Worm (Caenorhabditis elegans) whole organism, L4 larva: ENCODE data around the gene nhr-128.

ENCODE experiments used
- D1046.2 ChIP-seq: fragments of 200-800 bp; sonication (Bioruptor generic); IDR thresholded peaks from 2 replicates; pipeline ENCODE4 v1.3.6; 2022; ENCODE audit warnings: missing genetic modification characterization, missing compliant biosample characterization
- F37D6.2 ChIP-seq: sonication (generic microtip); optimal IDR thresholded peaks from 2 replicates; lab custom pipeline; 2016; ENCODE audit warnings: mild to moderate bottlenecking, missing genetic modification characterization, missing compliant biosample characterization
- F44E2.7 ChIP-seq: fragments of 200-800 bp; sonication (Bioruptor generic); IDR thresholded peaks from 2 replicates; pipeline ENCODE4 v2.1.2; 2022; ENCODE audit warnings: missing genetic modification characterization, missing compliant biosample characterization
- F49E8.2 ChIP-seq: sonication (generic microtip); optimal IDR thresholded peaks from 2 replicates; lab custom pipeline; 2016; ENCODE audit warnings: missing compliant biosample characterization, mild to moderate bottlenecking, missing genetic modification characterization, borderline replicate concordance
- R02D3.7 ChIP-seq: fragments of 150-350 bp; sonication (generic microtip); optimal IDR thresholded peaks from 3 replicates; lab custom pipeline; 2014; ENCODE audit warnings: missing biosample characterization, missing genetic modification characterization
- T20F7.1 ChIP-seq: fragments of 200-800 bp; sonication (Bioruptor generic); optimal IDR thresholded peaks from 2 replicates; lab custom pipeline; 2018; ENCODE audit warnings: mild to moderate bottlenecking, missing genetic modification characterization, missing compliant biosample characterization
- T26A8.4 ChIP-seq: fragments of 200-800 bp; sonication (Bioruptor generic); IDR thresholded peaks from 2 replicates; pipeline ENCODE4 v1.3.6; 2022; ENCODE audit warnings: missing genetic modification characterization, missing compliant biosample characterization
- Y48G9A.11 ChIP-seq: fragments of 200-800 bp; sonication (Bioruptor generic); IDR thresholded peaks from 2 replicates; pipeline ENCODE4 v1.3.6; 2022; ENCODE audit warnings: missing genetic modification reagents, missing genetic modification characterization, missing compliant biosample characterization
- Y5F2A.4 ChIP-seq: fragments of 200-800 bp; sonication (Bioruptor generic); optimal IDR thresholded peaks from 2 replicates; lab custom pipeline; 2018; ENCODE audit warnings: mild to moderate bottlenecking, missing genetic modification characterization, missing compliant biosample characterization
- ama-1 ChIP-seq: fragments of 150-350 bp; optimal IDR thresholded peaks from 2 replicates; lab custom pipeline; 2014; ENCODE audit warnings: inconsistent platforms, mixed read lengths
- ceh-20 ChIP-seq: fragments of 200-800 bp; sonication (Bioruptor generic); IDR thresholded peaks from 2 replicates; pipeline ENCODE4 v1.3.6; 2022; ENCODE audit warnings: missing genetic modification reagents, missing genetic modification characterization, missing compliant biosample characterization
- ceh-62 ChIP-seq: sonication (generic microtip); optimal IDR thresholded peaks from 2 replicates; lab custom pipeline; 2017; ENCODE audit warnings: missing biosample characterization, missing genetic modification characterization
- ceh-82 ChIP-seq: sonication (generic microtip); optimal IDR thresholded peaks from 2 replicates; lab custom pipeline; 2017; ENCODE audit warnings: missing biosample characterization, missing genetic modification characterization
- cey-2 ChIP-seq: sonication (generic microtip); optimal IDR thresholded peaks from 3 replicates; lab custom pipeline; 2017; ENCODE audit warnings: missing genetic modification characterization, mild to moderate bottlenecking, missing compliant biosample characterization, antibody characterized with exemption, borderline replicate concordance; ENCODE audit not compliant: insufficient read depth
- daf-12 ChIP-seq: fragments of 150-350 bp; optimal IDR thresholded peaks from 2 replicates; lab custom pipeline; 2014; ENCODE audit warnings: missing biosample characterization, missing genetic modification reagents, missing genetic modification characterization
- daf-16 ChIP-seq, 3 experiments: sonication (generic microtip); optimal IDR thresholded peaks; 2 replicates each; lab custom pipeline; 2016 to 2017; ENCODE audit warnings: missing genetic modification characterization in 3 of 3, missing genetic modification reagents in 3 of 3, mild to moderate bottlenecking in 2 of 3, missing compliant biosample characterization in 2 of 3, missing biosample characterization in 1 of 3, moderate library complexity in 1 of 3
- dmd-6 ChIP-seq: fragments of 200-800 bp; sonication (Bioruptor generic); IDR thresholded peaks from 2 replicates; pipeline ENCODE4 v1.3.6; 2022; ENCODE audit warnings: missing genetic modification reagents, missing genetic modification characterization, missing compliant biosample characterization
- dmd-9 ChIP-seq: fragments of 200-800 bp; sonication (Bioruptor generic); IDR thresholded peaks from 2 replicates; pipeline ENCODE4 v1.3.6; 2022; ENCODE audit warnings: missing genetic modification reagents, missing genetic modification characterization, missing compliant biosample characterization
- dpl-1 ChIP-seq: fragments of 150-350 bp; optimal IDR thresholded peaks from 2 replicates; lab custom pipeline; 2014; ENCODE audit warnings: missing biosample characterization, missing genetic modification reagents, missing genetic modification characterization
- duxl-1 ChIP-seq: sonication (generic microtip); optimal IDR thresholded peaks from 2 replicates; lab custom pipeline; 2016; ENCODE audit warnings: mild to moderate bottlenecking, missing genetic modification characterization, moderate library complexity, missing compliant biosample characterization; ENCODE audit not compliant: poor library complexity
- dve-1 ChIP-seq: sonication (generic microtip); optimal IDR thresholded peaks from 2 replicates; lab custom pipeline; 2017; ENCODE audit warnings: antibody characterized with exemption, mild to moderate bottlenecking, missing genetic modification characterization, missing compliant biosample characterization; ENCODE audit not compliant: insufficient read depth
- egl-43 ChIP-seq: fragments of 200-800 bp; sonication (Bioruptor generic); IDR thresholded peaks from 2 replicates; pipeline ENCODE4 v1.3.6; 2022; ENCODE audit warnings: missing genetic modification reagents, missing genetic modification characterization, missing compliant biosample characterization
- fkh-10 ChIP-seq: fragments of 150-350 bp; optimal IDR thresholded peaks from 2 replicates; lab custom pipeline; 2014; ENCODE audit warnings: missing biosample characterization, missing genetic modification reagents, missing genetic modification characterization
- gei-8 ChIP-seq: fragments of 200-800 bp; sonication (Bioruptor generic); optimal IDR thresholded peaks from 2 replicates; lab custom pipeline; 2018; ENCODE audit warnings: mild to moderate bottlenecking, missing genetic modification characterization, missing compliant biosample characterization
- hif-1 ChIP-seq, 2 experiments: sonication (generic microtip); optimal IDR thresholded peaks; 2 replicates each; lab custom pipeline; 2016 to 2017; ENCODE audit warnings: missing compliant biosample characterization in 2 of 2, missing genetic modification characterization in 2 of 2, missing genetic modification reagents in 2 of 2, missing genotype in 2 of 2, mild to moderate bottlenecking in 1 of 2
- hlh-30 ChIP-seq: sonication (generic microtip); optimal IDR thresholded peaks from 2 replicates; lab custom pipeline; 2017; ENCODE audit warnings: antibody characterized with exemption, mild to moderate bottlenecking, missing genetic modification characterization, missing compliant biosample characterization; ENCODE audit not compliant: insufficient read depth
- lim-7 ChIP-seq: fragments of 200-800 bp; sonication (Bioruptor generic); IDR thresholded peaks from 2 replicates; pipeline ENCODE4 v1.3.6; 2022; ENCODE audit warnings: missing genetic modification characterization, missing compliant biosample characterization
- lin-1 ChIP-seq: fragments of 200-800 bp; sonication (Bioruptor generic); IDR thresholded peaks from 2 replicates; pipeline ENCODE4 v1.3.6; 2022; ENCODE audit warnings: missing genetic modification reagents, missing genetic modification characterization, missing compliant biosample characterization
- lin-13 ChIP-seq: fragments of 150-350 bp; optimal IDR thresholded peaks from 2 replicates; lab custom pipeline; 2014; ENCODE audit warnings: missing biosample characterization, missing genetic modification reagents, missing genetic modification characterization
- lin-15B ChIP-seq: fragments of 150-350 bp; sonication (generic microtip); optimal IDR thresholded peaks from 3 replicates; lab custom pipeline; 2014; ENCODE audit warnings: missing biosample characterization, missing genetic modification characterization
- lsy-2 ChIP-seq, 2 experiments: fragments of 150-350 bp in 1 of 2; sonication (generic microtip) in 1 of 2; optimal IDR thresholded peaks; 2 replicates each; lab custom pipeline; 2014 to 2017; ENCODE audit warnings: missing biosample characterization in 2 of 2, missing genetic modification characterization in 2 of 2
- mdl-1 ChIP-seq, 2 experiments: fragments of 150-350 bp in 1 of 2; sonication (generic microtip) in 1 of 2; optimal IDR thresholded peaks; 2 replicates each; lab custom pipeline; 2014 to 2017; ENCODE audit warnings: missing biosample characterization in 2 of 2, missing genetic modification characterization in 2 of 2
- mdt-29 ChIP-seq: fragments of 200-800 bp; sonication (Bioruptor generic); IDR thresholded peaks from 2 replicates; pipeline ENCODE4 v1.3.6; 2022; ENCODE audit warnings: missing genetic modification reagents, missing genetic modification characterization, missing compliant biosample characterization
- mxl-3 ChIP-seq: fragments of 200-800 bp; sonication (Bioruptor generic); optimal IDR thresholded peaks from 2 replicates; lab custom pipeline; 2018; ENCODE audit warnings: mild to moderate bottlenecking, missing genetic modification characterization, missing compliant biosample characterization
- nhr-28 ChIP-seq: fragments of 150-350 bp; optimal IDR thresholded peaks from 2 replicates; lab custom pipeline; 2014; ENCODE audit warnings: missing biosample characterization, missing genetic modification characterization
- nhr-41 ChIP-seq: fragments of 200-800 bp; sonication (Bioruptor generic); IDR thresholded peaks from 2 replicates; pipeline ENCODE4 v1.3.6; 2022; ENCODE audit warnings: missing genetic modification reagents, missing genetic modification characterization, missing compliant biosample characterization
- nhr-6 ChIP-seq: fragments of 150-350 bp; optimal IDR thresholded peaks from 2 replicates; lab custom pipeline; 2014; ENCODE audit warnings: missing biosample characterization, missing genetic modification characterization
- php-3 ChIP-seq: fragments of 200-800 bp; sonication (Bioruptor generic); IDR thresholded peaks from 2 replicates; pipeline ENCODE4 v1.3.6; 2022; ENCODE audit warnings: missing genetic modification reagents, missing genetic modification characterization, missing compliant biosample characterization
- pqm-1 ChIP-seq: sonication (generic microtip); optimal IDR thresholded peaks from 2 replicates; lab custom pipeline; 2017; ENCODE audit warnings: missing biosample characterization, missing genetic modification characterization
- saeg-2 ChIP-seq: fragments of 200-800 bp; sonication (Bioruptor generic); IDR thresholded peaks from 2 replicates; pipeline ENCODE4 v1.3.6; 2022; ENCODE audit warnings: missing genetic modification reagents, missing genetic modification characterization, missing compliant biosample characterization
- set-16 ChIP-seq: fragments of 200-800 bp; sonication (Bioruptor generic); IDR thresholded peaks from 2 replicates; pipeline ENCODE4 v1.3.6; 2022; ENCODE audit warnings: missing genetic modification reagents, missing genetic modification characterization, missing compliant biosample characterization
- spr-3 ChIP-seq: fragments of 200-800 bp; sonication (Bioruptor generic); optimal IDR thresholded peaks from 2 replicates; lab custom pipeline; 2018; ENCODE audit warnings: mild to moderate bottlenecking, missing genetic modification characterization, missing compliant biosample characterization
- tag-97 ChIP-seq: fragments of 200-800 bp; sonication (Bioruptor generic); IDR thresholded peaks from 2 replicates; pipeline ENCODE4 v1.3.6; 2022; ENCODE audit warnings: missing genetic modification characterization, missing compliant biosample characterization
- unc-39 ChIP-seq: sonication (generic microtip); optimal IDR thresholded peaks from 2 replicates; lab custom pipeline; 2017; ENCODE audit warnings: missing biosample characterization, missing genetic modification characterization
- unc-62 ChIP-seq, 3 experiments: fragments of 150-350 bp in 1 of 3; sonication (generic microtip); optimal IDR thresholded peaks in 2 of 3; peaks in 1 of 3; 1 replicate in 1 of 3; 2 replicates in 2 of 3; lab custom pipeline; 2014 to 2017; ENCODE audit warnings: missing biosample characterization in 3 of 3, missing genetic modification characterization in 3 of 3, missing genetic modification reagents in 3 of 3, missing genotype in 1 of 3
- zfp-2 ChIP-seq: sonication (generic microtip); optimal IDR thresholded peaks from 2 replicates; lab custom pipeline; 2016; ENCODE audit warnings: mild to moderate bottlenecking, missing genetic modification characterization, missing compliant biosample characterization
- zip-11 ChIP-seq: fragments of 200-800 bp; sonication (Bioruptor generic); IDR thresholded peaks from 2 replicates; pipeline ENCODE4 v1.3.6; 2022; ENCODE audit warnings: missing genetic modification characterization, missing compliant biosample characterization

The nhr-128 gene

DNA sequence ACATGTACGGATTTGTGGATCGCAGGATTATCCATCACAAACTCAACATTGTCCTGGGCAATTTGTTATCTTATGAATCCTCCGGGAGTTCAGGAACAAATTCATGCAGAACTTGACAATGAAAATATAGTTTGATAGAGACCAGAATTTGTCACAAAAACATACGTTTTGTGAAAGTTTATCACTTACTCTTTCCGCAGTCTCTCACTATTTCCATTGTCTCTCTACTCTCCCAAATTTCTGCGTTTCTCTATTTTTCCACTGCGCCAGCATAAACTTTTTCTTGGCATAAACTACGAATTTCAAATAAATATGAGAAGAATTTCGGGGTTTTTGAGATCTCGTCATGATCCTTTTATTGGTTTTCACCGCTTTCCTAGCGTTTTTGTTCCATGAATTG, 20.8 kb downstream of the nhr-128 start, which contains the start of gene cyp-33C3:
Gene cyp-33C3 (plus strand): TSS at position 149 of the 400 bp plus-strand sequence.
- no peak for TF ChIP-seq cey-2 (tag; lab: Kevin White, UChicago)
- no peak for TF ChIP-seq F37D6.2 (tag; lab: Kevin White, UChicago)
- no peak for TF ChIP-seq fkh-10
- no peak for TF ChIP-seq Y5F2A.4
- TF ChIP-seq mdt-29, result no peak
- TF ChIP-seq daf-16 (GFP tag; optimal IDR thresholded peaks at IDR 0.05; lab: Kevin White, UChicago), result no peak
- TF ChIP-seq daf-16 (tag; optimal IDR thresholded peaks at IDR 0.05; lab: Kevin White, UChicago), result peak; percentile 9
- no peak for TF ChIP-seq lin-13 (GFP tag; lab: Kevin White, UChicago)
- TF ChIP-seq spr-3 (GFP tag; lab: Kevin White, UChicago), result no peak
- TF ChIP-seq T26A8.4 (GFP tag; lab: Robert Waterston, UW), result no peak
- peak; percentile 28; the same call in 1 of the 2 replicates for TF ChIP-seq dmd-6 (GFP tag; lab: Robert Waterston, UW)
- no peak for TF ChIP-seq unc-39 (tag; lab: Kevin White, UChicago)
- peak; percentile 84 for TF ChIP-seq nhr-28 (tag; lab: Kevin White, UChicago)
- TF ChIP-seq T20F7.1 (GFP tag; lab: Kevin White, UChicago), result no peak
- TF ChIP-seq daf-12 (tag; lab: Kevin White, UChicago), result no peak

DNA sequence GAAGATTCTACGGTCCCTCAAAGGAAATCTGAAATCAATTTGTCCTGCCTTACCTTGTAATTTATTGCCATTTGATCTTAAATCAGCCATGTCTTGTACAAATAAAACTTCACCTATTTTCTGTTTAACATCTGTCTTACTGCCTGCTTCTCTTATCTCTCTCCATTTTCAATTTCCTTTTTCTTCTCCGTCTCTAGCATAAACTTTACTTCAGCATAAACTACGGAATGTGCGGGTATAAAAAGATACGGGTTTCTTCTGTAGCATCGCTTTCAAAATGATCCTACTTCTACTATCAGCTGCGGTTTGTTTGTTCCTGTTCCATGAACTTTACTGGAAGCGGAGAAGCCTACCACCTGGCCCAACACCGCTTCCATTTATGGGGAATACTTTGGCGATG, 22.9 kb downstream of the nhr-128 start, which contains the start of gene cyp-33C5:
Gene cyp-33C5 (plus strand): TSS at position 254 of the 400 bp plus-strand sequence.
- TF ChIP-seq lsy-2 (tag; optimal IDR thresholded peaks at IDR 0.05; lab: Kevin White, UChicago) (no peak), daf-16 (GFP tag; optimal IDR thresholded peaks at IDR 0.05; lab: Kevin White, UChicago) (no peak), daf-16 (tag; optimal IDR thresholded peaks at IDR 0.05; lab: Kevin White, UChicago) (peak; percentile 46), mxl-3 (GFP tag; lab: Kevin White, UChicago) (no peak), zip-11 (GFP tag; lab: Robert Waterston, UW) (no peak), Y48G9A.11 (GFP tag; lab: Robert Waterston, UW) (no peak), lin-15B (tag; lab: Kevin White, UChicago) (no peak), dve-1 (peak; percentile 54), mdl-1 (tag; optimal IDR thresholded peaks at IDR 0.05; lab: Kevin White, UChicago) (no peak), nhr-6 (tag; lab: Kevin White, UChicago) (no peak), egl-43 (no peak), lin-1 (GFP tag; lab: Robert Waterston, UW) (0 out of 2 replicates have a peak, but pooled peaks have one; percentile 41), R02D3.7 (tag; lab: Kevin White, UChicago) (no peak), D1046.2 (GFP tag; lab: Robert Waterston, UW) (no peak), tag-97 (no peak), lim-7 (GFP tag; lab: Robert Waterston, UW) (no peak), saeg-2 (GFP tag; lab: Robert Waterston, UW) (no peak), ceh-62 (tag; lab: Kevin White, UChicago) (no peak), hif-1 (tag; optimal IDR thresholded peaks at IDR 0.05; lab: Kevin White, UChicago) (no peak), dmd-9 (no peak), F37D6.2 (tag; lab: Kevin White, UChicago) (no peak), php-3 (GFP tag; lab: Robert Waterston, UW) (no peak), dpl-1 (GFP tag; lab: Kevin White, UChicago) (no peak), ceh-82 (no peak), ceh-20 (GFP tag; lab: Robert Waterston, UW) (no peak), T26A8.4 (GFP tag; lab: Robert Waterston, UW) (no peak), duxl-1 (tag; lab: Kevin White, UChicago) (peak; percentile 5), Y5F2A.4 (no peak), mdt-29 (no peak), pqm-1 (tag; lab: Kevin White, UChicago) (peak; percentile 23), F44E2.7 (GFP tag; lab: Robert Waterston, UW) (no peak), nhr-41 (GFP tag; lab: Robert Waterston, UW) (no peak), ama-1 (no peak), hlh-30 (tag; lab: Kevin White, UChicago) (no peak), zfp-2 (tag; lab: Kevin White, UChicago) (no peak), F49E8.2 (tag; lab: Kevin White, UChicago) (no peak), gei-8 (no peak), set-16 (no peak), unc-62 (GFP tag; optimal IDR thresholded peaks at IDR 0.05 in 1 of 2; lab: Kevin White, UChicago) (no peak), unc-62 (tag; optimal IDR thresholded peaks at IDR 0.05; lab: Kevin White, UChicago) (no peak)
